Worm (Caenorhabditis elegans): ENCODE data around the gene bus-18.

DNA sequence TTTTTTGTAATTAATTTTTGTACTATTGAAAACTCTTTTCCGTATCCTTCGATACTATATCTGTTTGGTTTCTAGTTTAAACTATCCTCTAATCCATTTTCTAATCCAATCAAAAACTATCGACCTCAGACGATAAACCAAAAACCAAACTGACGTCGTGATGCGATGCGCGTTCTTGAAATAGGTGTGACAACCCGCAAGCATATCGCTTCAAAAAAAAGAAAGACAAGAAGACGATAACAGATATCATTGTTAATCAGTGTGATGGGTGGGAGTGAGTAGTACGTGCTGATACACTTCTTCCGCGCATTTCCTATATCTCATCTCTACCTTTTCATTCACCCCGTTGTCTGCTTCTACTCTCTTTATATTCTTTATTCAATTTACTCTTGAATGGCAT is 33.7 kb upstream of the bus-18 start, which contains the start of gene T04F3.1:
- TF ChIP-seq ztf-11 (tag; optimal IDR thresholded peaks at IDR 0.05) (no peak), nhr-76 (tag; optimal IDR thresholded peaks at IDR 0.05) (no peak), ceh-82 (tag; optimal IDR thresholded peaks at IDR 0.05) (no peak), mep-1 (tag; optimal IDR thresholded peaks at IDR 0.05) (no peak), aly-2 (tag; optimal IDR thresholded peaks at IDR 0.05) (no peak), efl-3 (GFP tag; optimal IDR thresholded peaks at IDR 0.05) (no peak)

Data from whole organism, L1 larva.